Fruit fly (Drosophila melanogaster) whole organism, embryonic: ENCODE measurements around the gene NPF.

Source experiments
- BEAF-32 ChIP-seq: fragments of 200-800 bp; sonication (Bioruptor generic); optimal IDR thresholded peaks from 3 replicates; lab custom pipeline; 2017; ENCODE audit warnings: missing biosample characterization, missing genetic modification characterization, mild to moderate bottlenecking, moderate library complexity, missing genetic modification reagents
- CG10209 ChIP-seq: fragments of 200-800 bp; sonication (Bioruptor generic); optimal IDR thresholded peaks from 3 replicates; lab custom pipeline; 2017; ENCODE audit warnings: missing biosample characterization, mild to moderate bottlenecking, missing genetic modification characterization, missing genetic modification reagents
- CG10267 ChIP-seq: fragments of 200-800 bp; sonication (Bioruptor generic); optimal IDR thresholded peaks from 2 replicates; lab custom pipeline; 2018; ENCODE audit warnings: missing biosample characterization, mild to moderate bottlenecking, missing genetic modification characterization, moderate library complexity
- CG10979 ChIP-seq: fragments of 200-800 bp; sonication (Bioruptor generic); optimal IDR thresholded peaks from 2 replicates; lab custom pipeline; 2018; ENCODE audit warnings: missing biosample characterization, mild to moderate bottlenecking, missing genetic modification characterization, moderate library complexity
- CG11695 ChIP-seq: fragments of 200-800 bp; sonication (Bioruptor generic); IDR thresholded peaks from 3 replicates; pipeline ENCODE4 v1.3.6; 2022; ENCODE audit warnings: missing biosample characterization, missing genetic modification characterization
- CG12744 ChIP-seq: fragments of 200-800 bp; sonication (Bioruptor generic); optimal IDR thresholded peaks from 2 replicates; lab custom pipeline; 2016; ENCODE audit warnings: missing biosample characterization, missing genetic modification characterization
- CG14710 ChIP-seq: fragments of 200-800 bp; sonication (Bioruptor generic); optimal IDR thresholded peaks from 3 replicates; lab custom pipeline; 2019; ENCODE audit warnings: missing biosample characterization, mild to moderate bottlenecking, missing genetic modification characterization, moderate library complexity
- CG17186 ChIP-seq: fragments of 200-800 bp; sonication (Bioruptor generic); optimal IDR thresholded peaks from 3 replicates; lab custom pipeline; 2017; ENCODE audit warnings: missing biosample characterization, missing genetic modification reagents, missing genetic modification characterization
- CG18476 ChIP-seq: fragments of 200-800 bp; sonication (Bioruptor generic); optimal IDR thresholded peaks from 2 replicates; lab custom pipeline; 2016; ENCODE audit warnings: missing biosample characterization, mild to moderate bottlenecking, missing genetic modification characterization
- CG2116 ChIP-seq: fragments of 200-800 bp; sonication (Bioruptor generic); optimal IDR thresholded peaks from 3 replicates; lab custom pipeline; 2018; ENCODE audit warnings: missing biosample characterization, mild to moderate bottlenecking, missing genetic modification characterization
- CG31388 ChIP-seq: fragments of 200-800 bp; sonication (Bioruptor generic); optimal IDR thresholded peaks from 2 replicates; lab custom pipeline; 2016; ENCODE audit warnings: missing biosample characterization, missing genetic modification characterization
- CG32532 ChIP-seq: fragments of 200-800 bp; sonication (Bioruptor generic); IDR thresholded peaks from 2 replicates; pipeline ENCODE4 v1.3.6; 2022; ENCODE audit warnings: missing biosample characterization, missing genetic modification characterization
- CG3281 ChIP-seq: fragments of 200-800 bp; sonication (Bioruptor generic); optimal IDR thresholded peaks from 3 replicates; lab custom pipeline; 2017; ENCODE audit warnings: missing biosample characterization, mild to moderate bottlenecking, missing genetic modification characterization
- CG3995 ChIP-seq: fragments of 200-800 bp; sonication (Bioruptor generic); optimal IDR thresholded peaks from 3 replicates; lab custom pipeline; 2016; ENCODE audit warnings: missing biosample characterization, missing genetic modification characterization
- CG4282 ChIP-seq: fragments of 200-800 bp; sonication (Bioruptor generic); optimal IDR thresholded peaks from 2 replicates; lab custom pipeline; 2016; ENCODE audit warnings: missing biosample characterization, missing genetic modification characterization
- CG4707 ChIP-seq: fragments of 200-800 bp; sonication (Bioruptor generic); optimal IDR thresholded peaks from 2 replicates; lab custom pipeline; 2018; ENCODE audit warnings: missing biosample characterization, mild to moderate bottlenecking, missing genetic modification characterization, moderate library complexity
- CTCF ChIP-seq: fragments of 200-800 bp; sonication (Bioruptor generic); optimal IDR thresholded peaks from 2 replicates; lab custom pipeline; 2017; ENCODE audit warnings: missing biosample characterization, mild to moderate bottlenecking, missing genetic modification characterization, moderate library complexity
- D19B ChIP-seq: fragments of 200-800 bp; sonication (Bioruptor generic); optimal IDR thresholded peaks from 2 replicates; lab custom pipeline; 2017; ENCODE audit warnings: missing biosample characterization, mild to moderate bottlenecking, missing genetic modification characterization
- Doc3 ChIP-seq: fragments of 200-800 bp; sonication (Bioruptor generic); IDR thresholded peaks from 3 replicates; pipeline ENCODE4 v1.3.6; 2022; ENCODE audit warnings: missing biosample characterization, missing genetic modification characterization; ENCODE audit not compliant: partially characterized antibody
- HLH54F ChIP-seq: fragments of 200-800 bp; sonication (Bioruptor generic); optimal IDR thresholded peaks from 3 replicates; lab custom pipeline; 2016; ENCODE audit warnings: missing biosample characterization, missing genetic modification characterization
- Hr39 ChIP-seq: fragments of >200 bp; optimal IDR thresholded peaks from 2 replicates; lab custom pipeline; 2017
- Rfx ChIP-seq: fragments of 200-800 bp; sonication (Bioruptor generic); IDR thresholded peaks from 2 replicates; pipeline ENCODE4 v1.3.6; 2022; ENCODE audit warnings: missing biosample characterization, missing genetic modification characterization
- Scr ChIP-seq: fragments of 200-800 bp; sonication (Bioruptor generic); IDR thresholded peaks from 2 replicates; pipeline ENCODE4 v1.3.6; 2022; ENCODE audit warnings: missing biosample characterization, missing genetic modification characterization; ENCODE audit not compliant: partially characterized antibody
- Sry-δ ChIP-seq: fragments of 200-800 bp; sonication (Bioruptor generic); optimal IDR thresholded peaks from 2 replicates; lab custom pipeline; 2016; ENCODE audit warnings: missing biosample characterization, missing genetic modification characterization
- YL-1 ChIP-seq: fragments of 200-800 bp; sonication (Bioruptor generic); optimal IDR thresholded peaks from 3 replicates; lab custom pipeline; 2017; ENCODE audit warnings: missing biosample characterization, mild to moderate bottlenecking, missing genetic modification characterization
- ato ChIP-seq: fragments of 200-800 bp; sonication (Bioruptor generic); IDR thresholded peaks from 2 replicates; pipeline ENCODE4 v1.3.6; 2022; ENCODE audit warnings: missing biosample characterization, missing genetic modification characterization; ENCODE audit not compliant: partially characterized antibody
- croc ChIP-seq: fragments of 200-800 bp; sonication (Bioruptor generic); conservative IDR thresholded peaks from 3 replicates; pipeline ENCODE4 v1.3.6; 2022; ENCODE audit warnings: missing biosample characterization, missing genetic modification characterization
- dysf ChIP-seq: fragments of 200-800 bp; sonication (Bioruptor generic); IDR thresholded peaks from 3 replicates; pipeline ENCODE4 v1.3.6; 2022; ENCODE audit warnings: missing biosample characterization, missing genetic modification characterization
- ftz-f1 ChIP-seq: fragments of 200-800 bp; sonication (Bioruptor generic); optimal IDR thresholded peaks from 2 replicates; lab custom pipeline; 2016; ENCODE audit warnings: missing biosample characterization, missing genetic modification characterization
- gcm ChIP-seq: fragments of 200-800 bp; sonication (Bioruptor generic); optimal IDR thresholded peaks from 2 replicates; lab custom pipeline; 2019; ENCODE audit warnings: missing biosample characterization, mild to moderate bottlenecking, missing genetic modification characterization, moderate library complexity
- inv ChIP-seq: fragments of 200-800 bp; sonication (Bioruptor generic); IDR thresholded peaks from 2 replicates; pipeline ENCODE4 v1.3.6; 2022; ENCODE audit warnings: missing biosample characterization, missing genetic modification characterization; ENCODE audit not compliant: partially characterized antibody
- nerfin-1 ChIP-seq: fragments of 200-800 bp; sonication (Bioruptor generic); optimal IDR thresholded peaks from 3 replicates; lab custom pipeline; 2019; ENCODE audit warnings: missing biosample characterization, mild to moderate bottlenecking, missing genetic modification characterization, moderate library complexity
- phol ChIP-seq: fragments of 200-800 bp; sonication (Bioruptor generic); optimal IDR thresholded peaks from 3 replicates; lab custom pipeline; 2018; ENCODE audit warnings: missing biosample characterization, mild to moderate bottlenecking, missing genetic modification characterization, moderate library complexity
- prd ChIP-seq, 3 experiments: fragments of >200 bp in 2 of 3; fragments of 200-800 bp in 1 of 3; sonication (Bioruptor generic) in 1 of 3; optimal IDR thresholded peaks in 2 of 3; IDR thresholded peaks in 1 of 3; 2 replicates in 2 of 3; 3 replicates in 1 of 3; pipeline versions ENCODE4 v1.3.6 to Lab custom; 2017 to 2022; ENCODE audit warnings: missing biosample characterization in 1 of 3, missing genetic modification characterization in 1 of 3
- sqz ChIP-seq: fragments of 200-800 bp; sonication (Bioruptor generic); optimal IDR thresholded peaks from 3 replicates; lab custom pipeline; 2018; ENCODE audit warnings: missing biosample characterization, mild to moderate bottlenecking, missing genetic modification characterization
- tin ChIP-seq: fragments of 200-800 bp; sonication (Bioruptor generic); optimal IDR thresholded peaks from 3 replicates; lab custom pipeline; 2016; ENCODE audit warnings: missing biosample characterization, missing genetic modification characterization
- tup ChIP-seq: fragments of 200-800 bp; sonication (Bioruptor generic); optimal IDR thresholded peaks from 2 replicates; lab custom pipeline; 2016; ENCODE audit warnings: missing biosample characterization, mild to moderate bottlenecking, missing genetic modification characterization, moderate library complexity
- unc-4 ChIP-seq: fragments of 200-800 bp; sonication (Bioruptor generic); IDR thresholded peaks from 2 replicates; pipeline ENCODE4 v1.3.6; 2022; ENCODE audit warnings: missing biosample characterization, missing genetic modification characterization; ENCODE audit not compliant: partially characterized antibody
- vvl ChIP-seq: fragments of 200-800 bp; sonication (Bioruptor generic); IDR thresholded peaks from 2 replicates; pipeline ENCODE4 v1.3.6; 2022; ENCODE audit warnings: missing biosample characterization, missing genetic modification characterization

The NPF gene

DNA sequence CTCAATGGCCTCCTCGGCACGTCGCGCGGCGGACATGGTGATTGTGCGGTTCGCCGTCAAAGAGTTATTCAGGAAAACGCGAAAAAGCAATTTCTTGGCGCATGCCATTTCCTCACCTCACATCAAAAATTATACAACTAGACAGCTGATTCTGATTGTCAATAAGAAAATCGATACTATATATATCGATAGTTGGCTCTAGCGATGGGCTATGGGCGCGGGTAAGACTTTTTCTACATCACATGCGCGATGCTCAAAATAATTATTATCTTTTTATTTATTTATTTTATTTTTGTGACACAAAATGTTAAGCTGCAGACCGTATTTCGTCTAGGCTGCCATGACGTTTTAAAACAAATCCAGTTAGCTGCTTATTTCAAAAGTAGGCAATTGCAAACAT is 5.2 kb downstream of the NPF start, which contains the start of gene CG10340 (continued):
- peak; percentile 81 for TF ChIP-seq Sry-δ (GFP tag; lab: Kevin White, UChicago)
- TF ChIP-seq Scr (GFP tag; lab: Robert Waterston, UW), result peak; percentile 83
- TF ChIP-seq sqz (GFP tag; lab: Kevin White, UChicago), result no peak
- TF ChIP-seq croc (GFP tag; lab: Robert Waterston, UW), result no peak
- TF ChIP-seq YL-1 (GFP tag; lab: Kevin White, UChicago), result peak; percentile 63
- peak; percentile 66 for TF ChIP-seq inv (GFP tag; lab: Robert Waterston, UW)
- peak; percentile 60 for TF ChIP-seq CTCF
- TF ChIP-seq phol (tag; lab: Kevin White, UChicago), result peak; percentile 15
- no peak for TF ChIP-seq CG3281
- no peak for TF ChIP-seq dysf (GFP tag; lab: Robert Waterston, UW)
- TF ChIP-seq unc-4 (GFP tag; lab: Robert Waterston, UW), result peak; percentile 85
- no peak for TF ChIP-seq CG4707 (GFP tag; lab: Kevin White, UChicago)
- peak; percentile 69 for TF ChIP-seq CG17186 (GFP tag; lab: Kevin White, UChicago)
- TF ChIP-seq D19B, result no peak
- TF ChIP-seq prd (optimal IDR thresholded peaks at IDR 0.05; lab: Kevin White, UChicago), result no peak
- peak; percentile 30; the same call in 1 of the 3 replicates for TF ChIP-seq prd (GFP tag; IDR thresholded peaks at IDR 0.05; lab: Robert Waterston, UW)
- 0 out of 2 replicates have a peak, but pooled peaks have one; percentile 39 for TF ChIP-seq CG32532
- peak; percentile 33 for TF ChIP-seq tin (GFP tag; lab: Kevin White, UChicago)
- TF ChIP-seq CG2116, result peak; percentile 60
- peak; percentile 64 for TF ChIP-seq vvl (GFP tag; lab: Robert Waterston, UW)
- TF ChIP-seq CG3995, result peak; percentile 60
- peak; percentile 65 for TF ChIP-seq Rfx
- no peak for TF ChIP-seq HLH54F (GFP tag; lab: Kevin White, UChicago)
- TF ChIP-seq ato (GFP tag; lab: Robert Waterston, UW), result peak; percentile 63
- TF ChIP-seq CG14710, result peak; percentile 51
- TF ChIP-seq, all 482 proteins: peak for 83

DNA sequence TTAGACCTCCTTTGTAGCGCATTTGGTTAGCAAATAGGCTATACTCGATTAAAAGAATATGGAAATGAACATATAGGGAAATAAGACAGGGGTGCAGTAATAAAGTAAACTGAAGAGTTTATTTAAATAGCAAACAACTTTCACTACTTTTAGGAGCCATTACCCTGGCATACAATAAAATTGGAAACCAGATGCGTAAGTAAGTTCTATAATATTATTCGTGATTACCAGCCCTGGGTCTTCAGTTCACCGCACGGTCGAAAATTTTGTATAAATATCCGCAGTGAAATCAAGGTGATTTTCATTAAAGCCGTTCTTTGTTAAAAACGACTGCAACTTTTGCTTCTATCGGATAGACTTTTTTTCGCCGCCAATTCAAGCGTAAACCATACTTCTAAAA is 6.0 kb downstream of the NPF start, which contains the start of gene CG17562:
Gene CG17562 (plus strand): TSS at position 301 of the 400 bp plus-strand sequence.
- TF ChIP-seq tup (no peak), Hr39 (lab: Kevin White, UChicago) (no peak), CG11695 (no peak), CG10209 (GFP tag; lab: Kevin White, UChicago) (no peak), CG12744 (GFP tag; lab: Kevin White, UChicago) (no peak), CG18476 (no peak), ftz-f1 (GFP tag; lab: Kevin White, UChicago) (no peak), gcm (GFP tag; lab: Kevin White, UChicago) (no peak), nerfin-1 (tag; lab: Kevin White, UChicago) (no peak), CG4282 (GFP tag; lab: Kevin White, UChicago) (no peak), CG31388 (GFP tag; lab: Kevin White, UChicago) (no peak), CG10267 (tag; lab: Kevin White, UChicago) (no peak), CG10979 (no peak)

DNA sequence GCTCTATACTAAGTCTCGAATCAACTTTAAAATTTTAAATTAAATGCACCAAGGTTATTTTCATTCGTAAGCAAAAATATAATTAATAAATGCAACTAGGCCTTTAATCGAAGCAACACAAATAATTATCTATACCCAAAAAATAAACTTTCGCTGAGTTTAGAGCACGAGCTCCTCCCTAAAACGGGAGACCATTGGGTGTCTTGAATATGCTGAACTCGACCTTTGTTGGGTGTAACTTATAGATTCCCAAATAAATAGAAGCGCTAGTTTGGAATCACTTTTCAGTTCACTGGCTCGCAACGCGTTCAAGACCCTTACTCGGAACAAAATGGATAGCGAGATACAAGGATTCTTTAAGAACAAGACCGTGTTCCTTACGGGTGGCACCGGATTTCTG is 8.6 kb downstream of the NPF start, which contains the start of gene CG17560:
Gene CG17560 (plus strand): TSS at position 301 of the 400 bp plus-strand sequence.
- peak; percentile 3 for TF ChIP-seq BEAF-32 (GFP tag; lab: Kevin White, UChicago)
- TF ChIP-seq Doc3 (GFP tag; lab: Robert Waterston, UW), result 0 out of 3 replicates have a peak, but pooled peaks have one; percentile 23
- no peak for TF ChIP-seq gcm (GFP tag; lab: Kevin White, UChicago)
